Fruit fly (Drosophila melanogaster): ENCODE measurements around the gene CG6983.

The CG6983 gene

dm6 chr3L:8398763-8399445 lies 50.3 kb downstream of the CG6983 start:
- no peak for TF ChIP-seq h (optimal IDR thresholded peaks at IDR 0.05)
- no peak for TF ChIP-seq ttk (optimal IDR thresholded peaks at IDR 0.05)

dm6 chr3L:8396187-8396586 lies 53.0 kb downstream of the CG6983 start:
- TF ChIP-seq insv (optimal IDR thresholded peaks at IDR 0.05): no peak
- no peak for TF ChIP-seq psq (optimal IDR thresholded peaks at IDR 0.05)
- TF ChIP-seq Myc (optimal IDR thresholded peaks at IDR 0.05): no peak
- TF ChIP-seq Sin3A (optimal IDR thresholded peaks at IDR 0.05): no peak
- TF ChIP-seq h (optimal IDR thresholded peaks at IDR 0.05): no peak
- TF ChIP-seq ttk (optimal IDR thresholded peaks at IDR 0.05): no peak

- no peak for TF ChIP-seq ttk (optimal IDR thresholded peaks at IDR 0.05)
- no peak for TF ChIP-seq insv (optimal IDR thresholded peaks at IDR 0.05)
- no peak for TF ChIP-seq Sin3A (optimal IDR thresholded peaks at IDR 0.05)
- no peak for TF ChIP-seq h (optimal IDR thresholded peaks at IDR 0.05)
- no peak for TF ChIP-seq Myc (optimal IDR thresholded peaks at IDR 0.05)
- TF ChIP-seq psq (optimal IDR thresholded peaks at IDR 0.05): no peak
Observed at dm6 chr3L:8395630-8396168, 53.5 kb downstream of the CG6983 start, which contains the start of gene CG7120. Gene CG7120, plus strand, starts transcription at chr3L:8396000.

dm6 chr3L:8394944-8395343 lies 54.2 kb downstream of the CG6983 start:
- no peak for TF ChIP-seq psq (optimal IDR thresholded peaks at IDR 0.05)
- no peak for TF ChIP-seq h (optimal IDR thresholded peaks at IDR 0.05)
- TF ChIP-seq insv (optimal IDR thresholded peaks at IDR 0.05): no peak
- no peak for TF ChIP-seq Myc (optimal IDR thresholded peaks at IDR 0.05)
- TF ChIP-seq Sin3A (optimal IDR thresholded peaks at IDR 0.05): no peak
- no peak for TF ChIP-seq ttk (optimal IDR thresholded peaks at IDR 0.05)

dm6 chr3L:8394132-8394531 lies 55.0 kb downstream of the CG6983 start:
- TF ChIP-seq ttk (optimal IDR thresholded peaks at IDR 0.05) (no peak), Myc (optimal IDR thresholded peaks at IDR 0.05) (no peak), Sin3A (optimal IDR thresholded peaks at IDR 0.05) (no peak), h (optimal IDR thresholded peaks at IDR 0.05) (no peak)

- TF ChIP-seq psq (optimal IDR thresholded peaks at IDR 0.05): no peak
- TF ChIP-seq ttk (optimal IDR thresholded peaks at IDR 0.05): no peak
- TF ChIP-seq h (optimal IDR thresholded peaks at IDR 0.05): no peak
- TF ChIP-seq Myc (optimal IDR thresholded peaks at IDR 0.05): no peak
- no peak for TF ChIP-seq insv (optimal IDR thresholded peaks at IDR 0.05)
- no peak for TF ChIP-seq Sin3A (optimal IDR thresholded peaks at IDR 0.05)
Observed at dm6 chr3L:8393549-8393948, 55.6 kb downstream of the CG6983 start, which contains the start of gene Jon66Cii. Gene Jon66Cii, minus strand, starts transcription at chr3L:8393649.

All from Kc167 (cell line).